Worm (Caenorhabditis elegans) whole organism, L3 larva: ENCODE results near the gene ZC262.2.

Experiments used
- ama-1 ChIP-seq: fragments of 150-350 bp; optimal IDR thresholded peaks from 2 replicates; lab custom pipeline; 2018
- ceh-82 ChIP-seq: fragments of 150-350 bp; optimal IDR thresholded peaks from 2 replicates; lab custom pipeline; 2014; ENCODE audit warnings: missing biosample characterization, missing genetic modification characterization
- egl-27 ChIP-seq: sonication (generic microtip); optimal IDR thresholded peaks from 4 replicates; lab custom pipeline; 2017; ENCODE audit warnings: missing biosample characterization, missing genetic modification reagents, missing genetic modification characterization
- elt-1 ChIP-seq: fragments of 150-350 bp; optimal IDR thresholded peaks from 2 replicates; lab custom pipeline; 2014; ENCODE audit warnings: missing biosample characterization, missing genetic modification characterization
- eor-1 ChIP-seq, 2 experiments: fragments of 150-350 bp; optimal IDR thresholded peaks; 2 replicates each; lab custom pipeline; 2014 to 2018; ENCODE audit warnings: missing biosample characterization in 2 of 2, missing genetic modification characterization in 2 of 2
- fkh-10 ChIP-seq: sonication (generic microtip); optimal IDR thresholded peaks from 2 replicates; lab custom pipeline; 2017; ENCODE audit warnings: missing biosample characterization, missing genetic modification reagents, missing genetic modification characterization
- fos-1 ChIP-seq: fragments of 150-350 bp; optimal IDR thresholded peaks from 2 replicates; lab custom pipeline; 2014; ENCODE audit warnings: missing biosample characterization, missing genetic modification characterization
- lin-15B ChIP-seq: fragments of 150-350 bp; optimal IDR thresholded peaks from 2 replicates; lab custom pipeline; 2014; ENCODE audit warnings: missing biosample characterization, missing genetic modification characterization
- nhr-23 ChIP-seq: fragments of 150-350 bp; optimal IDR thresholded peaks from 2 replicates; lab custom pipeline; 2014; ENCODE audit warnings: missing biosample characterization, missing genetic modification reagents, missing genetic modification characterization
- nhr-237 ChIP-seq: fragments of 150-350 bp; optimal IDR thresholded peaks from 2 replicates; lab custom pipeline; 2014; ENCODE audit warnings: missing biosample characterization, missing genetic modification characterization
- sea-2 ChIP-seq: fragments of 150-350 bp; sonication (generic microtip); optimal IDR thresholded peaks from 4 replicates; lab custom pipeline; 2014; ENCODE audit warnings: missing biosample characterization, missing genetic modification reagents, missing genetic modification characterization
- skn-1 ChIP-seq: fragments of 150-350 bp; optimal IDR thresholded peaks from 2 replicates; lab custom pipeline; 2014; ENCODE audit warnings: missing biosample characterization, missing genetic modification characterization
- unc-39 ChIP-seq: sonication (generic microtip); optimal IDR thresholded peaks from 4 replicates; lab custom pipeline; 2017; ENCODE audit warnings: missing biosample characterization, missing genetic modification characterization
- unc-62 ChIP-seq: fragments of 150-350 bp; sonication (generic microtip); optimal IDR thresholded peaks from 4 replicates; lab custom pipeline; 2014; ENCODE audit warnings: missing biosample characterization, missing genetic modification reagents, missing genetic modification characterization

DNA sequence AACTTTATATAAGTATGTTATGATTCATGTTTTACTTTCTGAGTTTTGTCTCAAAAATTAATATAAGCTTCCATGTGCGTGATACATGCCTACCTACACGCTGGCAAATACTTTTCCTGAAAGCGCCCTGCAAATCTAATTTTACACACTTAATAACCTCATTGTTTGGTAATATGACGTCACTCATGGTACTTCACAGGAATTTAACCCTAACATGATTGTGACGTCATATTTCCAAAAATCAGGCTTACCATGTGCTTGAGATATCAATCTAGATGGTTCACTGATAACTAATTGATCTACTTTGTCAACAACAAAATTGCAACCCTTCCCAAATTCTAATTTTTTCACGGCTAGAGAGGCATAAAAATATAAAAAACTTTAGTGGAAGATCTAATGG, 28.4 kb upstream of the ZC262.2 start:
- TF ChIP-seq unc-62 (GFP tag; lab: Kevin White, UChicago) (no peak), fos-1 (tag; lab: Kevin White, UChicago) (no peak), nhr-237 (tag; lab: Kevin White, UChicago) (no peak), skn-1 (tag; lab: Kevin White, UChicago) (no peak), ceh-82 (tag; lab: Kevin White, UChicago) (no peak), elt-1 (tag; lab: Kevin White, UChicago) (no peak), sea-2 (no peak), egl-27 (tag; lab: Kevin White, UChicago) (no peak), eor-1 (tag; optimal IDR thresholded peaks at IDR 0.05; lab: Kevin White, UChicago) (no peak), lin-15B (tag; lab: Kevin White, UChicago) (no peak), nhr-23 (tag; lab: Kevin White, UChicago) (no peak), fkh-10 (GFP tag; lab: Kevin White, UChicago) (no peak), unc-39 (no peak), ama-1 (lab: Kevin White, UChicago) (no peak)
